Worm (Caenorhabditis elegans) whole organism, L4 larva: ENCODE data around the gene srt-15.

ENCODE experiments used
- madf-5 ChIP-seq, 2 experiments: fragments of 200-800 bp; sonication (Bioruptor generic); IDR thresholded peaks; 2 replicates each; pipeline ENCODE4 v1.3.6; 2022; ENCODE audit warnings: missing compliant biosample characterization in 2 of 2, missing genetic modification characterization in 2 of 2
- nhr-11 ChIP-seq: fragments of 150-350 bp; optimal IDR thresholded peaks from 2 replicates; lab custom pipeline; 2014; ENCODE audit warnings: missing biosample characterization, missing genetic modification characterization
- spr-3 ChIP-seq: fragments of 200-800 bp; sonication (Bioruptor generic); optimal IDR thresholded peaks from 2 replicates; lab custom pipeline; 2018; ENCODE audit warnings: mild to moderate bottlenecking, missing genetic modification characterization, missing compliant biosample characterization

ce11 chrV:3086260-3086659 lies 24.3 kb upstream of the srt-15 start, which contains the start of gene srt-8:
- no peak for TF ChIP-seq spr-3 (GFP tag; lab: Kevin White, UChicago)
- no peak for TF ChIP-seq madf-5 (GFP tag; IDR thresholded peaks at IDR 0.05; lab: Robert Waterston, UW)
- TF ChIP-seq nhr-11 = no peak
